Fruit fly (Drosophila melanogaster) whole organism, embryonic: ENCODE data around the gene Pp2A-29B.

Experiments used
- Bgb ChIP-seq: fragments of 200-800 bp; sonication (Bioruptor generic); IDR thresholded peaks from 2 replicates; pipeline ENCODE4 v1.3.6; 2022; ENCODE audit warnings: missing biosample characterization, missing genetic modification characterization; ENCODE audit not compliant: partially characterized antibody
- CG10431 ChIP-seq: fragments of 200-800 bp; sonication (Bioruptor generic); optimal IDR thresholded peaks from 3 replicates; lab custom pipeline; 2018; ENCODE audit warnings: missing biosample characterization, mild to moderate bottlenecking, missing genetic modification characterization
- CG10654 ChIP-seq: fragments of 200-800 bp; sonication (Bioruptor generic); optimal IDR thresholded peaks from 2 replicates; lab custom pipeline; 2016; ENCODE audit warnings: missing biosample characterization, missing genetic modification characterization
- CG12104 ChIP-seq: fragments of 200-800 bp; sonication (Bioruptor generic); optimal IDR thresholded peaks from 3 replicates; lab custom pipeline; 2016; ENCODE audit warnings: missing biosample characterization, missing genetic modification characterization
- CG12219 ChIP-seq: fragments of 200-800 bp; sonication (Bioruptor generic); optimal IDR thresholded peaks from 3 replicates; lab custom pipeline; 2018; ENCODE audit warnings: missing biosample characterization, mild to moderate bottlenecking, missing genetic modification characterization
- CG12744 ChIP-seq: fragments of 200-800 bp; sonication (Bioruptor generic); optimal IDR thresholded peaks from 2 replicates; lab custom pipeline; 2016; ENCODE audit warnings: missing biosample characterization, missing genetic modification characterization
- CG13296 ChIP-seq: fragments of 200-800 bp; sonication (Bioruptor generic); optimal IDR thresholded peaks from 3 replicates; lab custom pipeline; 2018; ENCODE audit warnings: missing biosample characterization, mild to moderate bottlenecking, missing genetic modification characterization
- CG14441 ChIP-seq: fragments of 200-800 bp; sonication (Bioruptor generic); IDR thresholded peaks from 2 replicates; pipeline ENCODE4 v1.3.6; 2022; ENCODE audit warnings: missing biosample characterization, missing genetic modification characterization
- CG15269 ChIP-seq: fragments of 200-800 bp; sonication (Bioruptor generic); optimal IDR thresholded peaks from 2 replicates; lab custom pipeline; 2018; ENCODE audit warnings: missing biosample characterization, mild to moderate bottlenecking, missing genetic modification characterization, moderate library complexity
- CG1529 ChIP-seq: fragments of 200-800 bp; sonication (Bioruptor generic); optimal IDR thresholded peaks from 3 replicates; lab custom pipeline; 2018; ENCODE audit warnings: missing biosample characterization, missing genetic modification characterization
- CG15601 ChIP-seq: fragments of 200-800 bp; sonication (Bioruptor generic); optimal IDR thresholded peaks from 3 replicates; lab custom pipeline; 2019; ENCODE audit warnings: missing biosample characterization, mild to moderate bottlenecking, missing genetic modification characterization, moderate library complexity
- CG31365 ChIP-seq: fragments of 200-800 bp; sonication (Bioruptor generic); optimal IDR thresholded peaks from 2 replicates; lab custom pipeline; 2018; ENCODE audit warnings: missing biosample characterization, mild to moderate bottlenecking, missing genetic modification characterization
- CG32767 ChIP-seq: fragments of 200-800 bp; sonication (Bioruptor generic); IDR thresholded peaks from 2 replicates; pipeline ENCODE4 v1.3.6; 2022; ENCODE audit warnings: missing biosample characterization, missing genetic modification characterization
- CG32772 ChIP-seq: fragments of 200-800 bp; sonication (Bioruptor generic); IDR thresholded peaks from 2 replicates; pipeline ENCODE4 v1.3.6; 2022; ENCODE audit warnings: missing biosample characterization, missing genetic modification characterization
- CG34422 ChIP-seq: fragments of 200-800 bp; sonication (Bioruptor generic); IDR thresholded peaks from 3 replicates; pipeline ENCODE4 v1.3.6; 2022; ENCODE audit warnings: missing biosample characterization, missing genetic modification characterization
- CG4282 ChIP-seq: fragments of 200-800 bp; sonication (Bioruptor generic); optimal IDR thresholded peaks from 2 replicates; lab custom pipeline; 2016; ENCODE audit warnings: missing biosample characterization, missing genetic modification characterization
- CG4820 ChIP-seq: fragments of 200-800 bp; sonication (Bioruptor generic); optimal IDR thresholded peaks from 3 replicates; lab custom pipeline; 2016; ENCODE audit warnings: missing biosample characterization, missing genetic modification characterization
- CG6765 ChIP-seq: fragments of 200-800 bp; sonication (Bioruptor generic); optimal IDR thresholded peaks from 3 replicates; lab custom pipeline; 2017; ENCODE audit warnings: missing biosample characterization, mild to moderate bottlenecking, missing genetic modification characterization
- CG6813 ChIP-seq: fragments of 200-800 bp; sonication (Bioruptor generic); optimal IDR thresholded peaks from 2 replicates; lab custom pipeline; 2017; ENCODE audit warnings: missing biosample characterization, missing genetic modification characterization, mild to moderate bottlenecking, moderate library complexity, missing genetic modification reagents
- CG7556 ChIP-seq: fragments of 200-800 bp; sonication (Bioruptor generic); optimal IDR thresholded peaks from 2 replicates; lab custom pipeline; 2017; ENCODE audit warnings: missing biosample characterization, mild to moderate bottlenecking, missing genetic modification characterization
- CG9727 ChIP-seq: fragments of 200-800 bp; sonication (Bioruptor generic); optimal IDR thresholded peaks from 3 replicates; lab custom pipeline; 2017; ENCODE audit warnings: missing biosample characterization, mild to moderate bottlenecking, missing genetic modification characterization
- CG9932 ChIP-seq: fragments of 200-800 bp; sonication (Bioruptor generic); IDR thresholded peaks from 2 replicates; pipeline ENCODE4 v1.3.6; 2022; ENCODE audit warnings: missing biosample characterization, missing genetic modification characterization
- Camta ChIP-seq: fragments of 200-800 bp; sonication (Bioruptor generic); optimal IDR thresholded peaks from 2 replicates; lab custom pipeline; 2016; ENCODE audit warnings: missing biosample characterization, missing genetic modification characterization
- CoRest ChIP-seq: fragments of 200-800 bp; sonication (Bioruptor generic); optimal IDR thresholded peaks from 3 replicates; lab custom pipeline; 2018; ENCODE audit warnings: missing biosample characterization, mild to moderate bottlenecking, missing genetic modification characterization, moderate library complexity
- Drgx ChIP-seq: fragments of 200-800 bp; sonication (Bioruptor generic); IDR thresholded peaks from 2 replicates; pipeline ENCODE4 v1.3.6; 2022; ENCODE audit warnings: missing biosample characterization, missing genetic modification characterization
- H15 ChIP-seq: fragments of 200-800 bp; sonication (Bioruptor generic); IDR thresholded peaks from 3 replicates; pipeline ENCODE4 v1.3.6; 2022; ENCODE audit warnings: missing biosample characterization, missing genetic modification characterization
- H2.0 ChIP-seq: fragments of 200-800 bp; sonication (Bioruptor generic); IDR thresholded peaks from 2 replicates; pipeline ENCODE4 v1.3.6; 2022; ENCODE audit warnings: missing biosample characterization, missing genetic modification characterization
- HHEX ChIP-seq: fragments of 200-800 bp; sonication (Bioruptor generic); optimal IDR thresholded peaks from 3 replicates; lab custom pipeline; 2017; ENCODE audit warnings: missing biosample characterization, mild to moderate bottlenecking, missing genetic modification characterization, missing genetic modification reagents
- Max ChIP-seq: fragments of 200-800 bp; sonication (Bioruptor generic); optimal IDR thresholded peaks from 2 replicates; lab custom pipeline; 2016; ENCODE audit warnings: missing biosample characterization, mild to moderate bottlenecking, missing genetic modification characterization
- Meics ChIP-seq: fragments of 200-800 bp; sonication (Bioruptor generic); optimal IDR thresholded peaks from 2 replicates; lab custom pipeline; 2017; ENCODE audit warnings: missing biosample characterization, mild to moderate bottlenecking, missing genetic modification characterization
- Oli ChIP-seq: fragments of 200-800 bp; sonication (Bioruptor generic); optimal IDR thresholded peaks from 2 replicates; lab custom pipeline; 2018; ENCODE audit warnings: missing biosample characterization, mild to moderate bottlenecking, missing genetic modification characterization, moderate library complexity
- ab ChIP-seq: fragments of 200-800 bp; sonication (Bioruptor generic); optimal IDR thresholded peaks from 2 replicates; lab custom pipeline; 2016; ENCODE audit warnings: missing biosample characterization, missing genetic modification characterization
- ac ChIP-seq: fragments of 200-800 bp; sonication (Bioruptor generic); optimal IDR thresholded peaks from 3 replicates; lab custom pipeline; 2017; ENCODE audit warnings: missing biosample characterization, mild to moderate bottlenecking, missing genetic modification characterization
- ap ChIP-seq: fragments of 200-800 bp; sonication (Bioruptor generic); IDR thresholded peaks from 2 replicates; pipeline ENCODE4 v1.3.6; 2022; ENCODE audit warnings: missing biosample characterization, missing genetic modification characterization
- bowl ChIP-seq: fragments of 200-800 bp; sonication (Bioruptor generic); IDR thresholded peaks from 2 replicates; pipeline ENCODE4 v1.3.6; 2022; ENCODE audit warnings: missing biosample characterization, missing genetic modification characterization
- cato ChIP-seq: fragments of 200-800 bp; sonication (Bioruptor generic); optimal IDR thresholded peaks from 2 replicates; lab custom pipeline; 2016; ENCODE audit warnings: missing biosample characterization, missing genetic modification characterization, borderline replicate concordance
- cg ChIP-seq: fragments of 200-800 bp; sonication (Bioruptor generic); optimal IDR thresholded peaks from 3 replicates; lab custom pipeline; 2019; ENCODE audit warnings: missing biosample characterization, mild to moderate bottlenecking, missing genetic modification characterization, moderate library complexity
- chn ChIP-seq: fragments of 200-800 bp; sonication (Bioruptor generic); optimal IDR thresholded peaks from 2 replicates; lab custom pipeline; 2016; ENCODE audit warnings: missing biosample characterization, missing genetic modification characterization
- danr ChIP-seq: fragments of 200-800 bp; sonication (Bioruptor generic); IDR thresholded peaks from 2 replicates; pipeline ENCODE4 v1.3.6; 2022; ENCODE audit warnings: missing biosample characterization, missing genetic modification characterization
- fd96Cb ChIP-seq: fragments of 200-800 bp; sonication (Bioruptor generic); optimal IDR thresholded peaks from 2 replicates; lab custom pipeline; 2018; ENCODE audit warnings: missing biosample characterization, mild to moderate bottlenecking, missing genetic modification characterization, moderate library complexity
- ftz-f1 ChIP-seq: fragments of 200-800 bp; sonication (Bioruptor generic); optimal IDR thresholded peaks from 2 replicates; lab custom pipeline; 2016; ENCODE audit warnings: missing biosample characterization, missing genetic modification characterization
- gcm2 ChIP-seq: fragments of 200-800 bp; sonication (Bioruptor generic); optimal IDR thresholded peaks from 2 replicates; lab custom pipeline; 2016; ENCODE audit warnings: missing biosample characterization, missing genetic modification characterization
- org-1 ChIP-seq: fragments of 200-800 bp; sonication (Bioruptor generic); optimal IDR thresholded peaks from 2 replicates; lab custom pipeline; 2017; ENCODE audit warnings: missing biosample characterization, missing genetic modification characterization
- peb ChIP-seq: fragments of 200-800 bp; sonication (Bioruptor generic); IDR thresholded peaks from 2 replicates; pipeline ENCODE4 v1.3.6; 2022; ENCODE audit warnings: missing biosample characterization, missing genetic modification characterization
- psq ChIP-seq: fragments of 200-800 bp; sonication (Bioruptor generic); optimal IDR thresholded peaks from 2 replicates; lab custom pipeline; 2017; ENCODE audit warnings: missing biosample characterization, missing genetic modification characterization
- sd ChIP-seq: fragments of 200-800 bp; sonication (Bioruptor generic); optimal IDR thresholded peaks from 3 replicates; lab custom pipeline; 2018; ENCODE audit warnings: missing biosample characterization, mild to moderate bottlenecking, missing genetic modification characterization, moderate library complexity
- tgo ChIP-seq: fragments of 200-800 bp; sonication (Bioruptor generic); IDR thresholded peaks from 3 replicates; pipeline ENCODE4 v1.3.6; 2022; ENCODE audit warnings: missing biosample characterization, missing genetic modification characterization
- tio ChIP-seq: fragments of 200-800 bp; sonication (Bioruptor generic); optimal IDR thresholded peaks from 2 replicates; lab custom pipeline; 2017; ENCODE audit warnings: missing biosample characterization, missing genetic modification characterization, inconsistent platforms
- unpg ChIP-seq: fragments of 200-800 bp; sonication (Bioruptor generic); optimal IDR thresholded peaks from 3 replicates; lab custom pipeline; 2018; ENCODE audit warnings: missing biosample characterization, mild to moderate bottlenecking, missing genetic modification characterization, moderate library complexity

The Pp2A-29B gene

DNA sequence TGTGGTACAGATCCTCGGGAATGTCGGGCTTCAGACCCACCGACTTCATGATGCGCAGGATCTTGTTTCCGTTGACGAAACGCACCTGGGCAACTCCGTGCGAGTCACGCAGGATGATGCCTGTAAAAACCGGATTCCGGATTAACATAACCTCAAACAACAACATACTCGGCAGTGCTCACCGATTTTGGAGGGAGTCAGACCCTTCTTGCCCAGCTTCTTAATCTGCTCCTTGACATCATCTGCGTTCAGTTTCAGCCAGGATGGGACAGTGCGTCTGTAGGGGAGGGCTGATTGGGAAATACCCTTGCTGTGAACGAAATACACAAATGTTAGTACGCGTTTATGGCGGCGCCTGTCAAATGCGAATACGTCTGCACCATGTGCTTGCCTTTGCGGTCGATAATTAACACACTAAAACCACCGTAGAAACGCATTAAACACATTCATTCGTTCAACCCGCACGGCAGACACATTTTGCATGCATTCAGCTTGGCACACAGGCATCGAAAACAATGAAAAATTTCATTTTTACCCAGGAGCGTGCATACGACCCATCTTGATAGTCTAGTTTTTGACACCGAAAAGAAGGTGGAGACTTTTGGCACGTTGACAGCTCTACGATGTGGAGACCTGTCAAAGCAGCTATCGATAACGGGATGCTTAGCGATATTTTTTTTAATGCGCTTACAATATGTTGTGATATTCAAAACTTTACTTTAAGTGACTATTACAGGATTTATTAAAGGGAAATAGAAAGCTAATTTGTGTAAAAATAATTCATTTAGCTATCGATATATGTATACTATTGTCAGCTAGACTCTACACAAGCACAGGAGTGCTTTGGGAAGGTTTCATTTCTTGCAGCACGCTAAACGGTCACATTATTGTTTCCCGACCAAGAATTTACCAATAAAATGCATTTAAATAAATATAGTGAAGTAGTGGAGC, 1.6 kb upstream of the Pp2A-29B start, which contains the start of the genes RpS13 and CSN8 (continued):
- peak; percentile 16 for TF ChIP-seq cg (GFP tag; lab: Kevin White, UChicago)
- TF ChIP-seq fd96Cb (tag; lab: Kevin White, UChicago), result no peak
- TF ChIP-seq Drgx (GFP tag; lab: Robert Waterston, UW), result peak; percentile 16; the same call in 1 of the 2 replicates
- no peak for TF ChIP-seq H15 (GFP tag; lab: Robert Waterston, UW)
- peak; percentile 38 for TF ChIP-seq CG13296 (GFP tag; lab: Kevin White, UChicago)
- TF ChIP-seq bowl (GFP tag; lab: Robert Waterston, UW), result no peak
- no peak for TF ChIP-seq psq (GFP tag; lab: Kevin White, UChicago)
- TF ChIP-seq CG4282, result no peak
- no peak for TF ChIP-seq ac (GFP tag; lab: Kevin White, UChicago)
- TF ChIP-seq chn, result no peak
- no peak for TF ChIP-seq CG10431 (GFP tag; lab: Kevin White, UChicago)
- TF ChIP-seq org-1 (GFP tag; lab: Kevin White, UChicago), result no peak
- TF ChIP-seq CG15269 (tag; lab: Kevin White, UChicago), result no peak
- peak; percentile 31 for TF ChIP-seq CG9727 (GFP tag; lab: Kevin White, UChicago)
- TF ChIP-seq CG4820 (GFP tag; lab: Kevin White, UChicago), result no peak
- TF ChIP-seq CG31365 (tag; lab: Kevin White, UChicago), result peak; percentile 23
- no peak for TF ChIP-seq CG10654 (GFP tag; lab: Kevin White, UChicago)
- no peak for TF ChIP-seq Camta (GFP tag; lab: Kevin White, UChicago)
- TF ChIP-seq CG12104, result no peak
- TF ChIP-seq Meics, result peak; percentile 31
- no peak for TF ChIP-seq CG1529 (GFP tag; lab: Kevin White, UChicago)
- TF ChIP-seq CG14441 (GFP tag; lab: Robert Waterston, UW), result no peak
- TF ChIP-seq cato (GFP tag; lab: Kevin White, UChicago), result no peak
- no peak for TF ChIP-seq tio
- no peak for TF ChIP-seq gcm2
- TF ChIP-seq CG12744 (GFP tag; lab: Kevin White, UChicago), result no peak
- TF ChIP-seq CG34422 (GFP tag; lab: Robert Waterston, UW), result peak; percentile 62; the same call in 1 of the 3 replicates
- no peak for TF ChIP-seq ab (GFP tag; lab: Kevin White, UChicago)
- TF ChIP-seq ftz-f1 (GFP tag; lab: Kevin White, UChicago), result no peak
- 0 out of 2 replicates have a peak, but pooled peaks have one; percentile 17 for TF ChIP-seq CG32767
- TF ChIP-seq sd (tag; lab: Kevin White, UChicago), result peak; percentile 27
- TF ChIP-seq unpg (GFP tag; lab: Kevin White, UChicago), result peak; percentile 27
- no peak for TF ChIP-seq danr
- TF ChIP-seq ap (GFP tag; lab: Robert Waterston, UW), result no peak
- TF ChIP-seq CG15601 (tag; lab: Kevin White, UChicago), result peak; percentile 31
- no peak for TF ChIP-seq CG9932 (GFP tag; lab: Robert Waterston, UW)
- peak; percentile 90 for TF ChIP-seq Bgb (GFP tag; lab: Robert Waterston, UW)
- TF ChIP-seq CG7556 (GFP tag; lab: Kevin White, UChicago), result no peak
- TF ChIP-seq CG12219 (GFP tag; lab: Kevin White, UChicago), result no peak
- no peak for TF ChIP-seq Oli (tag; lab: Kevin White, UChicago)
- no peak for TF ChIP-seq CG32772 (GFP tag; lab: Robert Waterston, UW)
- TF ChIP-seq CG6765 (GFP tag; lab: Kevin White, UChicago), result peak; percentile 59
- TF ChIP-seq Max (GFP tag; lab: Kevin White, UChicago), result no peak
- TF ChIP-seq peb, result no peak
- TF ChIP-seq CoRest (tag; lab: Kevin White, UChicago), result peak; percentile 17
- TF ChIP-seq CG6813, result no peak
- TF ChIP-seq H2.0 (GFP tag; lab: Robert Waterston, UW), result no peak
- no peak for TF ChIP-seq HHEX (GFP tag; lab: Kevin White, UChicago)
- no peak for TF ChIP-seq tgo
